Fruit fly (Drosophila melanogaster): ENCODE measurements around the gene CG42238.

CG42238 gene

DNA sequence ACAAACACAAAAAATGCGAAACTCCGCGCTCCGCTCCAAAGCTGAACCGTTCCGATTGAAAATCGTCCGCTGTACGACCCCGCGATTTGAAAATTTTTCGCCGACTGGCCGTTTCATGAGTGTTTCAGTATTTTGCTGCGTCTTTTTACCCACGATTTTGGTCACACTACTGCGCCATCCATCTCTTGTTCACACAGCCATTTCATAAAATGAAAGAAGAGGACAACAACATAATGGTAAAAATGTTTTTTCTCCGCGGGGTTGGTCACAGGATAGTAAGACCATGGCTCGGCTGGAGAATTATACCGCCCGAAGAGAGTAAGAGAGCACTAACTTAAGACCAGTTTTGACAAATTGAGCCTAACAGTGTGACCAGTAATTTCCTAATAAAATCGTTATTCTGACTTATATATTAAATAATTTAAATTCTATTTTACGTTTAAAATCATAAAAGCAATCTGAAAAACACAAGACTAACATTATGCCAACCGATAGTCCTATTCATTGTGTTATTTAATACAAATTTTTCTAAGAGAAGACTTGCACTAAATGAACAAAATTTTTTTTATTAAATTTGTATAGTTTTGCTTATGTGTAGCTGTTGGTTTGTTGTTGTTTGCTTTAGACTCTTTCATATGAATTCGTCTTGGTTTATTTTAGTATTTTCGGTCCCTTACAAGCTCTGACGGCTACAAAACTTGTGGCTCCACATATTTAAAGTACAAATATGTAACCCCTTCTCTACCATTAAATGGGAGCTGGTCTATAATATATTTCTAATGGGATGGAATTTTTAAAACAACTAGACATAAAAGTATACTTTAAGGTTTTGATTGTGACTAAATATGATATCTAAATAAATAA is at the start of gene CG42238:
CG42238 (minus strand) TSS at position 292 of the 864 bp plus-strand sequence.
- no peak for TF ChIP-seq noc (tag; optimal IDR thresholded peaks at IDR 0.05)

dm6 chr2L:21097850-21098249 is 45.9 kb upstream of the CG42238 start:
- no peak for TF ChIP-seq noc (tag; optimal IDR thresholded peaks at IDR 0.05)

- TF ChIP-seq noc (tag; optimal IDR thresholded peaks at IDR 0.05) = no peak
These were observed 44.6 kb upstream of the CG42238 start, which contains the start of gene CG34136 for dm6 chr2L:21096448-21096994. CG34136 (plus strand) TSS chr2L:21096922.

- TF ChIP-seq noc (tag; optimal IDR thresholded peaks at IDR 0.05) = no peak
These were observed 39.0 kb upstream of the CG42238 start, which contains the start of gene CG14397 for dm6 chr2L:21090958-21091357. CG14397 (plus strand) TSS chr2L:21091227.

DNA sequence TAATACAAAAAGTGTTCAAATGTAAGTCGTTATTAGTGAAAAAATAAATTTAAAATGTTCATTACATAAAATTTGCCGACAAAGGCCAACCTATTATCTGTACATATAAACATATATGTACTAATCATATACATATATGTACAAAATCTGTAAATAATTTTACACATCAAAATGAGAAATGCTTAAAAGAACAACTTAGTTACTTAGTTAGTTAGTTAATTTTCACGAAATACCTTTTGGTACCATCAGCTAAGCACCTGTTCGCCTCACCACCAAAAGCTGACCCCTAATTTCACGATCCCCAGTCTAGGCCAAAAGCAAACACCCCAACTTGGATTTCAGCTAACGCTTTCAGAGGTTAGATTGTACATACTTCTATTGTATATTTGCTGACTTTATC is 37.1 kb upstream of the CG42238 start, which contains the start of gene CG9259:
CG9259 (plus strand) TSS at position 301 of the 400 bp plus-strand sequence.
- no peak for TF ChIP-seq noc (tag; optimal IDR thresholded peaks at IDR 0.05)

dm6 chr2L:21088651-21089050 is 36.7 kb upstream of the CG42238 start, which contains the start of gene ppk13:
ppk13 (minus strand) TSS chr2L:21088751.
- no peak for TF ChIP-seq noc (tag; optimal IDR thresholded peaks at IDR 0.05)

DNA sequence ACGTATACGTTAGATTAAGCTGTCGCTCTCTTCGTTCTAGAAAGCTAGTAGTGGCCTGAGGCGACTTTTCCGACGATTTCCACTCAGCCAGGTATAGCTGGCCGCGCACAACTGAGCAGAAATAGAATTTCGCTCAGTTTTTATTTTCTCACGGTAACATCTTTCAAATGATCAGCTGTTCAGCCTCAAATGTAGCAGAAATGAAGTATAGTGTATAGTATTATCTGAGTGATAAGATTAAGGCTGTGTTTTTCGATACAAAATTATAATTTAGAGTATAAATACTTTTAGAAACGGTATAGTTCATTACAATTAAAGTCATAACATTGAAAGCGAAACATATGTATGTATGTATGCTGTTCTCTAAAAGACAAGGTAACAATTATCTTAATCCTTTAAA is 34.4 kb upstream of the CG42238 start, which contains the start of gene CG33509:
CG33509 (minus strand) TSS at position 101 of the 400 bp plus-strand sequence.
- no peak for TF ChIP-seq noc (tag; optimal IDR thresholded peaks at IDR 0.05)

dm6 chr2L:21084268-21084667 is 32.3 kb upstream of the CG42238 start, which contains the start of gene CG33510:
CG33510 (minus strand) TSS chr2L:21084326.
- TF ChIP-seq noc (tag; optimal IDR thresholded peaks at IDR 0.05) = peak; percentile 83

dm6 chr2L:21082444-21083201 is 30.7 kb upstream of the CG42238 start, which contains the start of gene CG33511:
CG33511 (minus strand) TSS chr2L:21082494.
- TF ChIP-seq noc (tag; optimal IDR thresholded peaks at IDR 0.05) = no peak

dm6 chr2L:21077849-21078248 is 25.9 kb upstream of the CG42238 start:
- no peak for TF ChIP-seq noc (tag; optimal IDR thresholded peaks at IDR 0.05)

DNA sequence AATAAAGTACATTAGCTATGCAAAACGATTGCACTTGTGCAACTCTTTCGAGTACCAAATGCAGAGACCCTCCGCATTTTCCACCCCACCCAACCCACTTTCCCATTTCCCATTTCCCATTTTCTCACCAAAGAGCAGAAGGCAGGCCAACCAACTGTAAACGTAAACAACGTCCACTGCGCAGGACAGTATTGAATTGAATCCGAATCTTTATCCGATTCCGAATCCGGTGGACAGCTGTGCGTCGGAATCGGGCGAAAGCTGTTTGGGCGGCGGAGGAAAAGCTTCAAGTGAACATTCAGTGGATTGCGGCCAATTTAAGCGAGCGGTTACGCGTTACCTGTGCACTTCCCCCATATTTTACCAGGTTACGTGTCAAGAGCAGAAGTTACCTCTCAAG is 23.1 kb upstream of the CG42238 start, which contains the start of gene tadr:
tadr (plus strand) TSS at position 301 of the 400 bp plus-strand sequence.
- TF ChIP-seq noc (tag; optimal IDR thresholded peaks at IDR 0.05) = no peak

DNA sequence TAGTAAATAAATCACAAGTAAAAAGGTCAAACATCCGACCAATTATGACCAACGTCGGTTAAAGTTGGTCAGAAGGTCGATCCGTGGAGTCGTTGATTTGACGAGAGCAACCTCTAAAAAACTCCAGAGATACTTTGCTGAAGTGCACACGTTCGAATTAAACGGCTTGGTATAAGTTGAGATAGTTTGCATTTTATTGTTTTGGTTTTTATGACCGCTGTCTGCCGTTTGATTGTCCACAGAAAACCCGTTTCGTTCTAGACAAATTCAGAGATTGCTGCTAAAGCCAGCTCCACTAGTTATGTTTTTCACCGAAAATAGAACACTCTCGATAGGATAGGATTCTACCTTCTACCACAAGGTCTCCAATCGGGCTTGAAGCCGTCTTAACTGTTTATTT is 21.9 kb upstream of the CG42238 start:
- no peak for TF ChIP-seq noc (tag; optimal IDR thresholded peaks at IDR 0.05)

DNA sequence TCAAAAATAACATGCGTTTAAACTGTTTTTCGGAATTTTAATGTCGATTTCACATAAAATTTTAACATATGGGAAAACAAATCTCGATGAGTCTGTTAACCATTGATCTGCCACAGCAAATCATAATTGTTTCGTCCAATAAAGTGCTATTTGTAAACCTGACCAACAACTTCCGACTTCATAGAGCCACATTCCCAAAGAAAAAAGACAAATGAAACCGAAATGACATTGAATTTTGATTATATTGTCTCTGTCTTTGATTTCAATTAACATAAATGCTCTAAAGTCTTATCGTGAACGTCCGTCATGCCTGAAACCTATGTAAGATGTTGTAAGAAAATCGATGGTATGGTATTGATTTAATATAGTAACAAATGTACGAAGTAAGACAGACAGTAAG is 21.3 kb upstream of the CG42238 start:
- no peak for TF ChIP-seq noc (tag; optimal IDR thresholded peaks at IDR 0.05)

DNA sequence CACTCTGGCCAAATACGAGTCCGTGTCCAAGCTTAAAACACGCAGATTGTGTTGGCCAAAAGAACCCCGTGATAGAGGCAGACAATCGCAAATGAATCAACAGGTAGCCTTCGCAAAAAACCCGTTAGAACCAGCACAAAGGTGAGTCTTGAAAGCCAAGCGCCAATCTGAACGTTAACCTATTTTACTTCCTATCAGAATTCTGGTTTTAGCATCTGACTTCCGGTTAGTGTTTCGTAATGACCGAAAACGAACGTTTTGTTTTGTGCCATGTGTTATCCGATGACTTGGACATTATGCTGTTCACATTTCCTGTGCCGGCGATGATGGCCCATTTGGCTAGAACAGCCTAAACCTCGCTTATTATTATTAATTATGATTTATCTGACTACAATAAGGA is 20.4 kb upstream of the CG42238 start:
- no peak for TF ChIP-seq noc (tag; optimal IDR thresholded peaks at IDR 0.05)

dm6 chr2L:21071435-21071834 is 19.5 kb upstream of the CG42238 start, which contains the start of gene CG9265:
CG9265 (minus strand) TSS chr2L:21071502.
- TF ChIP-seq noc (tag; optimal IDR thresholded peaks at IDR 0.05) = no peak

- no peak for TF ChIP-seq noc (tag; optimal IDR thresholded peaks at IDR 0.05)
These were observed 18.9 kb upstream of the CG42238 start for dm6 chr2L:21070825-21071224.
